Worm (Caenorhabditis elegans) whole organism, L4 larva: Measurements from ENCODE around the gene dhs-7.

Experiments
- T20F7.1 ChIP-seq: fragments of 200-800 bp; sonication (Bioruptor generic); optimal IDR thresholded peaks from 2 replicates; lab custom pipeline; 2018; ENCODE audit warnings: mild to moderate bottlenecking, missing genetic modification characterization, missing compliant biosample characterization
- Y105C5A.15 ChIP-seq: fragments of 200-800 bp; sonication (Bioruptor generic); IDR thresholded peaks from 2 replicates; pipeline ENCODE4 v1.3.6; 2022; ENCODE audit warnings: missing genetic modification characterization, missing compliant biosample characterization
- Y48G9A.11 ChIP-seq: fragments of 200-800 bp; sonication (Bioruptor generic); IDR thresholded peaks from 2 replicates; pipeline ENCODE4 v1.3.6; 2022; ENCODE audit warnings: missing genetic modification reagents, missing genetic modification characterization, missing compliant biosample characterization
- Y75B8A.6 ChIP-seq: fragments of 200-800 bp; sonication (Bioruptor generic); IDR thresholded peaks from 2 replicates; pipeline ENCODE4 v1.3.6; 2022; ENCODE audit warnings: missing genetic modification reagents, missing genetic modification characterization, missing compliant biosample characterization
- attf-4 ChIP-seq: sonication (generic microtip); optimal IDR thresholded peaks from 3 replicates; lab custom pipeline; 2017; ENCODE audit warnings: missing biosample characterization, missing genetic modification characterization
- ces-1 ChIP-seq: fragments of 150-350 bp; sonication (generic microtip); optimal IDR thresholded peaks from 4 replicates; lab custom pipeline; 2014; ENCODE audit warnings: missing biosample characterization, missing genetic modification reagents, missing genetic modification characterization
- cey-2 ChIP-seq: sonication (generic microtip); optimal IDR thresholded peaks from 3 replicates; lab custom pipeline; 2017; ENCODE audit warnings: missing genetic modification characterization, mild to moderate bottlenecking, missing compliant biosample characterization, antibody characterized with exemption, borderline replicate concordance; ENCODE audit not compliant: insufficient read depth
- daf-12 ChIP-seq: fragments of 150-350 bp; optimal IDR thresholded peaks from 2 replicates; lab custom pipeline; 2014; ENCODE audit warnings: missing biosample characterization, missing genetic modification reagents, missing genetic modification characterization
- daf-16 ChIP-seq, 3 experiments: sonication (generic microtip); optimal IDR thresholded peaks; 2 replicates each; lab custom pipeline; 2016 to 2017; ENCODE audit warnings: missing genetic modification characterization in 3 of 3, missing genetic modification reagents in 3 of 3, mild to moderate bottlenecking in 2 of 3, missing compliant biosample characterization in 2 of 3, missing biosample characterization in 1 of 3, moderate library complexity in 1 of 3
- dmd-6 ChIP-seq: fragments of 200-800 bp; sonication (Bioruptor generic); IDR thresholded peaks from 2 replicates; pipeline ENCODE4 v1.3.6; 2022; ENCODE audit warnings: missing genetic modification reagents, missing genetic modification characterization, missing compliant biosample characterization
- dmd-9 ChIP-seq: fragments of 200-800 bp; sonication (Bioruptor generic); IDR thresholded peaks from 2 replicates; pipeline ENCODE4 v1.3.6; 2022; ENCODE audit warnings: missing genetic modification reagents, missing genetic modification characterization, missing compliant biosample characterization
- duxl-1 ChIP-seq: sonication (generic microtip); optimal IDR thresholded peaks from 2 replicates; lab custom pipeline; 2016; ENCODE audit warnings: mild to moderate bottlenecking, missing genetic modification characterization, moderate library complexity, missing compliant biosample characterization; ENCODE audit not compliant: poor library complexity
- dve-1 ChIP-seq: sonication (generic microtip); optimal IDR thresholded peaks from 2 replicates; lab custom pipeline; 2017; ENCODE audit warnings: antibody characterized with exemption, mild to moderate bottlenecking, missing genetic modification characterization, missing compliant biosample characterization; ENCODE audit not compliant: insufficient read depth
- hlh-11 ChIP-seq: fragments of 200-800 bp; sonication (Bioruptor generic); optimal IDR thresholded peaks from 2 replicates; lab custom pipeline; 2018; ENCODE audit warnings: mild to moderate bottlenecking, missing genetic modification characterization, missing compliant biosample characterization
- hlh-30 ChIP-seq: sonication (generic microtip); optimal IDR thresholded peaks from 2 replicates; lab custom pipeline; 2017; ENCODE audit warnings: antibody characterized with exemption, mild to moderate bottlenecking, missing genetic modification characterization, missing compliant biosample characterization; ENCODE audit not compliant: insufficient read depth
- hmg-1.1 ChIP-seq: fragments of 200-800 bp; sonication (Bioruptor generic); IDR thresholded peaks from 2 replicates; pipeline ENCODE4 v1.3.6; 2022; ENCODE audit warnings: missing genetic modification reagents, missing genetic modification characterization, missing compliant biosample characterization
- lim-7 ChIP-seq: fragments of 200-800 bp; sonication (Bioruptor generic); IDR thresholded peaks from 2 replicates; pipeline ENCODE4 v1.3.6; 2022; ENCODE audit warnings: missing genetic modification characterization, missing compliant biosample characterization
- lin-13 ChIP-seq: fragments of 150-350 bp; optimal IDR thresholded peaks from 2 replicates; lab custom pipeline; 2014; ENCODE audit warnings: missing biosample characterization, missing genetic modification reagents, missing genetic modification characterization
- lin-29 ChIP-seq: fragments of 200-800 bp; sonication (Bioruptor generic); IDR thresholded peaks from 2 replicates; pipeline ENCODE4 v1.3.6; 2022; ENCODE audit warnings: missing genetic modification reagents, missing genetic modification characterization, missing compliant biosample characterization
- lin-39 ChIP-seq: fragments of 150-350 bp; optimal IDR thresholded peaks from 2 replicates; lab custom pipeline; 2014; ENCODE audit warnings: missing biosample characterization, missing genetic modification reagents, missing genetic modification characterization
- lir-3 ChIP-seq: sonication (generic microtip); optimal IDR thresholded peaks from 2 replicates; lab custom pipeline; 2016; ENCODE audit warnings: mild to moderate bottlenecking, missing genetic modification characterization, missing compliant biosample characterization
- lsy-2 ChIP-seq, 2 experiments: fragments of 150-350 bp in 1 of 2; sonication (generic microtip) in 1 of 2; optimal IDR thresholded peaks; 2 replicates each; lab custom pipeline; 2014 to 2017; ENCODE audit warnings: missing biosample characterization in 2 of 2, missing genetic modification characterization in 2 of 2
- mdt-29 ChIP-seq: fragments of 200-800 bp; sonication (Bioruptor generic); IDR thresholded peaks from 2 replicates; pipeline ENCODE4 v1.3.6; 2022; ENCODE audit warnings: missing genetic modification reagents, missing genetic modification characterization, missing compliant biosample characterization
- mxl-3 ChIP-seq: fragments of 200-800 bp; sonication (Bioruptor generic); optimal IDR thresholded peaks from 2 replicates; lab custom pipeline; 2018; ENCODE audit warnings: mild to moderate bottlenecking, missing genetic modification characterization, missing compliant biosample characterization
- nhr-111 ChIP-seq: fragments of 200-800 bp; sonication (Bioruptor generic); optimal IDR thresholded peaks from 2 replicates; lab custom pipeline; 2018; ENCODE audit warnings: mild to moderate bottlenecking, missing genetic modification characterization, missing compliant biosample characterization
- nhr-25 ChIP-seq: sonication (generic microtip); optimal IDR thresholded peaks from 2 replicates; lab custom pipeline; 2017; ENCODE audit warnings: missing genetic modification characterization, mild to moderate bottlenecking, missing compliant biosample characterization, antibody characterized with exemption, moderate library complexity, borderline replicate concordance; ENCODE audit not compliant: insufficient read depth
- nhr-28 ChIP-seq: fragments of 150-350 bp; optimal IDR thresholded peaks from 2 replicates; lab custom pipeline; 2014; ENCODE audit warnings: missing biosample characterization, missing genetic modification characterization
- nhr-42 ChIP-seq: fragments of 200-800 bp; sonication (Bioruptor generic); IDR thresholded peaks from 2 replicates; pipeline ENCODE4 v1.3.6; 2022; ENCODE audit warnings: missing genetic modification characterization, missing compliant biosample characterization
- nhr-6 ChIP-seq: fragments of 150-350 bp; optimal IDR thresholded peaks from 2 replicates; lab custom pipeline; 2014; ENCODE audit warnings: missing biosample characterization, missing genetic modification characterization
- nhr-77 ChIP-seq: fragments of 150-350 bp; optimal IDR thresholded peaks from 2 replicates; lab custom pipeline; 2014; ENCODE audit warnings: missing biosample characterization, missing genetic modification characterization
- pqm-1 ChIP-seq: sonication (generic microtip); optimal IDR thresholded peaks from 2 replicates; lab custom pipeline; 2017; ENCODE audit warnings: missing biosample characterization, missing genetic modification characterization
- skn-1 ChIP-seq: fragments of 150-350 bp; optimal IDR thresholded peaks from 2 replicates; lab custom pipeline; 2014; ENCODE audit warnings: missing biosample characterization, missing genetic modification characterization
- spr-1 ChIP-seq: sonication (generic microtip); optimal IDR thresholded peaks from 2 replicates; lab custom pipeline; 2016; ENCODE audit warnings: mild to moderate bottlenecking, missing genetic modification characterization, missing compliant biosample characterization
- spr-3 ChIP-seq: fragments of 200-800 bp; sonication (Bioruptor generic); optimal IDR thresholded peaks from 2 replicates; lab custom pipeline; 2018; ENCODE audit warnings: mild to moderate bottlenecking, missing genetic modification characterization, missing compliant biosample characterization
- tag-97 ChIP-seq: fragments of 200-800 bp; sonication (Bioruptor generic); IDR thresholded peaks from 2 replicates; pipeline ENCODE4 v1.3.6; 2022; ENCODE audit warnings: missing genetic modification characterization, missing compliant biosample characterization
- unc-39 ChIP-seq: sonication (generic microtip); optimal IDR thresholded peaks from 2 replicates; lab custom pipeline; 2017; ENCODE audit warnings: missing biosample characterization, missing genetic modification characterization
- unc-62 ChIP-seq, 3 experiments: fragments of 150-350 bp in 1 of 3; sonication (generic microtip); optimal IDR thresholded peaks in 2 of 3; peaks in 1 of 3; 1 replicate in 1 of 3; 2 replicates in 2 of 3; lab custom pipeline; 2014 to 2017; ENCODE audit warnings: missing biosample characterization in 3 of 3, missing genetic modification characterization in 3 of 3, missing genetic modification reagents in 3 of 3, missing genotype in 1 of 3
- zfp-3 ChIP-seq: fragments of 200-800 bp; sonication (Bioruptor generic); conservative IDR thresholded peaks from 2 replicates; pipeline ENCODE4 v1.3.6; 2022; ENCODE audit warnings: missing genetic modification reagents, missing genetic modification characterization, missing compliant biosample characterization

Gene dhs-7

ce11 chrII:7255614-7256162 lies 47.4 kb upstream of the dhs-7 start, which contains the start of gene F32A5.8 (continued):
- TF ChIP-seq hlh-30 (tag; lab: Kevin White, UChicago) (peak; percentile 0), pqm-1 (peak; percentile 69)

DNA sequence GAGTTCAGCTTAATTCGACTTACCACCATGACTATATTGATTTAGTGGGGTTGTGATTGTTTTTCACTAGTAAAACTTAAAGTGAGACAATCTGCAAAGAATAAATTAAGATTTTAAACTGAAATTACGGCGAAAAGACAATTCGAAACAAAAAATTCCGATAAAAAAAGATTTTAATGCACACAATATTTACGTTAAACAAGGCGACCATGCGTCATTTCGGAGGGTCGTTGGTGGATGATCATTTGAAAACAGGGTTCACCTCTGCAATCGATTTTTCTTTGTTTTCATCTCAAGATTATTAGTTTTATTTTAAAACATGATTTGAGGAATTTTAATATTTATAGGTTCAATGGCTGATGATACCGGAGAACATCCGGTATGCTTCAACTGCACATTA lies 44.8 kb upstream of the dhs-7 start, which contains the start of gene lsm-4:
Gene lsm-4, minus strand, starts transcription at position 91 of the 400 bp plus-strand sequence.
- TF ChIP-seq lsy-2 (tag; optimal IDR thresholded peaks at IDR 0.05; lab: Kevin White, UChicago) (peak in 1 of 2 experiments; percentile 25), daf-16 (GFP tag; optimal IDR thresholded peaks at IDR 0.05; lab: Kevin White, UChicago) (no peak), daf-16 (tag; optimal IDR thresholded peaks at IDR 0.05; lab: Kevin White, UChicago) (peak; percentile 11), nhr-25 (tag; lab: Kevin White, UChicago) (no peak), Y48G9A.11 (GFP tag; lab: Robert Waterston, UW) (peak; percentile 73; the same call in 1 of the 2 replicates), T20F7.1 (GFP tag; lab: Kevin White, UChicago) (peak; percentile 92)

- TF ChIP-seq Y75B8A.6 (GFP tag; lab: Robert Waterston, UW): no peak
- TF ChIP-seq spr-1: no peak
- TF ChIP-seq hlh-11: peak; percentile 46
- TF ChIP-seq hlh-30 (tag; lab: Kevin White, UChicago): peak; percentile 25
- peak; percentile 5 for TF ChIP-seq lir-3
- TF ChIP-seq pqm-1: peak; percentile 76
- peak; percentile 50 for TF ChIP-seq nhr-6 (tag; lab: Kevin White, UChicago)
- TF ChIP-seq daf-16 (GFP tag; optimal IDR thresholded peaks at IDR 0.05; lab: Kevin White, UChicago): no peak
- TF ChIP-seq daf-16 (tag; optimal IDR thresholded peaks at IDR 0.05; lab: Kevin White, UChicago): peak; percentile 37
- peak; percentile 98 for TF ChIP-seq nhr-28 (tag; lab: Kevin White, UChicago)
- TF ChIP-seq nhr-77 (tag; lab: Kevin White, UChicago): peak; percentile 40
- peak in 1 of 2 experiments; percentile 3 for TF ChIP-seq lsy-2 (tag; optimal IDR thresholded peaks at IDR 0.05; lab: Kevin White, UChicago)
- no peak for TF ChIP-seq unc-39 (tag; lab: Kevin White, UChicago)
- no peak for TF ChIP-seq lin-29 (GFP tag; lab: Robert Waterston, UW)
- TF ChIP-seq dve-1 (tag; lab: Kevin White, UChicago): peak; percentile 45
- peak; percentile 46 for TF ChIP-seq T20F7.1 (GFP tag; lab: Kevin White, UChicago)
- TF ChIP-seq dmd-6: peak; percentile 53
Measured at ce11 chrII:7251978-7252377, 43.7 kb upstream of the dhs-7 start, which contains the start of the genes prx-13 and ada-2. prx-13 (minus strand) TSS chrII:7252015. ada-2 (plus strand) TSS chrII:7252259.

- TF ChIP-seq Y105C5A.15 (GFP tag; lab: Robert Waterston, UW) (no peak), lin-39 (tag; lab: Kevin White, UChicago) (no peak), duxl-1 (tag; lab: Kevin White, UChicago) (no peak), daf-16 (GFP tag; optimal IDR thresholded peaks at IDR 0.05; lab: Kevin White, UChicago) (no peak), daf-16 (tag; optimal IDR thresholded peaks at IDR 0.05; lab: Kevin White, UChicago) (no peak), zfp-3 (GFP tag; lab: Robert Waterston, UW) (no peak), skn-1 (tag; lab: Kevin White, UChicago) (no peak), nhr-77 (tag; lab: Kevin White, UChicago) (no peak), tag-97 (GFP tag; lab: Robert Waterston, UW) (no peak), hlh-30 (tag; lab: Kevin White, UChicago) (no peak), nhr-42 (GFP tag; lab: Robert Waterston, UW) (no peak), nhr-111 (GFP tag; lab: Kevin White, UChicago) (no peak), mdt-29 (GFP tag; lab: Robert Waterston, UW) (no peak), attf-4 (tag; lab: Kevin White, UChicago) (no peak)
Measured at ce11 chrII:7245576-7245975, 37.3 kb upstream of the dhs-7 start, which contains the start of gene skpo-3. skpo-3 (plus strand) TSS chrII:7245876.

DNA sequence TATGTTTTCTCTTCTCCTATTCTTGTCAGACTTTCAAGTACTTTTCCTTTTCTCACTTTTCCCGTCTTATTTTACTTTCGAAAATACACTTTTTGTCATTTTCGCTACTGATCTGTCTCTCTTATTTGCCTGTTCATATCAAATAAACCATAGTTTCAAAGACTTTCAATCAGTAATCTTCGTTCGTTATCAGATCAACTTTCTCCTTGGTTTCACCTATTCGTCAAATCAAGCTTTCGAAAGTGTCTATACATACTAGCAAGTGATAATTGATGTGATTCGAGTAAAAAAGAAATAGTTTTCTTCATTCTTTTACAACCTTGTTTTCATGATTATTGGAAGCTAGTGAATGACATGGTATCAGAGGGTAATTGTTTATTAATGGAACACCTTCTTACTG lies 34.5 kb upstream of the dhs-7 start:
- TF ChIP-seq lim-7 (GFP tag; lab: Robert Waterston, UW): no peak
- TF ChIP-seq cey-2 (tag; lab: Kevin White, UChicago): no peak
- no peak for TF ChIP-seq ces-1 (GFP tag; lab: Kevin White, UChicago)
- TF ChIP-seq unc-62 (GFP tag; optimal IDR thresholded peaks at IDR 0.05 in 1 of 2; lab: Kevin White, UChicago): no peak
- TF ChIP-seq unc-62 (tag; optimal IDR thresholded peaks at IDR 0.05; lab: Kevin White, UChicago): no peak
- TF ChIP-seq daf-16 (GFP tag; optimal IDR thresholded peaks at IDR 0.05; lab: Kevin White, UChicago): no peak
- no peak for TF ChIP-seq daf-16 (tag; optimal IDR thresholded peaks at IDR 0.05; lab: Kevin White, UChicago)
- TF ChIP-seq mxl-3 (GFP tag; lab: Kevin White, UChicago): no peak
- TF ChIP-seq hmg-1.1 (GFP tag; lab: Robert Waterston, UW): no peak
- TF ChIP-seq Y48G9A.11 (GFP tag; lab: Robert Waterston, UW): no peak
- TF ChIP-seq spr-3 (GFP tag; lab: Kevin White, UChicago): no peak
- no peak for TF ChIP-seq lin-13 (GFP tag; lab: Kevin White, UChicago)
- TF ChIP-seq nhr-111 (GFP tag; lab: Kevin White, UChicago): no peak
- TF ChIP-seq duxl-1 (tag; lab: Kevin White, UChicago): no peak
- no peak for TF ChIP-seq dmd-9 (GFP tag; lab: Robert Waterston, UW)
- no peak for TF ChIP-seq daf-12 (tag; lab: Kevin White, UChicago)
- no peak for TF ChIP-seq tag-97 (GFP tag; lab: Robert Waterston, UW)
